Worm (Caenorhabditis elegans) whole organism, L3 larva: ENCODE data around the gene ZC404.16.

Experiments
- ama-1 ChIP-seq: fragments of 150-350 bp; optimal IDR thresholded peaks from 2 replicates; lab custom pipeline; 2018
- ceh-82 ChIP-seq: fragments of 150-350 bp; optimal IDR thresholded peaks from 2 replicates; lab custom pipeline; 2014; ENCODE audit warnings: missing biosample characterization, missing genetic modification characterization
- lin-39 ChIP-seq: fragments of 150-350 bp; optimal IDR thresholded peaks from 2 replicates; lab custom pipeline; 2018; ENCODE audit warnings: missing biosample characterization, missing genetic modification reagents, missing genetic modification characterization
- nhr-28 ChIP-seq: fragments of 150-350 bp; optimal IDR thresholded peaks from 2 replicates; lab custom pipeline; 2014; ENCODE audit warnings: missing biosample characterization, missing genetic modification characterization
- nhr-76 ChIP-seq: fragments of 150-350 bp; sonication (generic microtip); optimal IDR thresholded peaks from 5 replicates; lab custom pipeline; 2014; ENCODE audit warnings: missing biosample characterization, missing genetic modification characterization
- unc-62 ChIP-seq: fragments of 150-350 bp; sonication (generic microtip); optimal IDR thresholded peaks from 4 replicates; lab custom pipeline; 2014; ENCODE audit warnings: missing biosample characterization, missing genetic modification reagents, missing genetic modification characterization

DNA sequence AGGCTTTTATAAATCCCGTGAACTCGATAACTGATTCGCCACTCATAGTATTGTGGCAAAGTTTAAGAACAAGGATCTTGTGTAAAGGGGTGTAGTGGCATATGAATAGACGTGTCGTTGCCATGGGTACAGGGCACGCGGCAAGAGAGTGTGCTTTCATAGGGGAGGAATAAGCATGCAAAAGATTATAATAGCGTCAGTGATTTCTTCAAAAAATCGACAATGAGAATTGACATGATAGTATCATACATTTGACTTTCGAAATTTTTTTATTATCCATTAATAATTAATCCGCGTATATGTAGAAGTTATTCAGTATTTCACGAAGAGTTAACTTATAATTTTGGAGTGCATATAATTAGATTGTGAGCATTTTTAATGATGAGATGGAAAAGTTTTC, 8.7 kb downstream of the ZC404.16 start, which contains the start of gene bbs-8:
- TF ChIP-seq ama-1 (lab: Kevin White, UChicago) (no peak), nhr-28 (tag; lab: Kevin White, UChicago) (no peak), ceh-82 (tag; lab: Kevin White, UChicago) (no peak), unc-62 (GFP tag; lab: Kevin White, UChicago) (no peak), nhr-76 (tag; lab: Kevin White, UChicago) (no peak), lin-39 (tag; lab: Kevin White, UChicago) (no peak)
